Worm (Caenorhabditis elegans) whole organism, L4/young adult: Measurements from ENCODE around the gene zipt-7.2.

Source experiments
- W03F9.2 ChIP-seq: fragments of 150-350 bp; optimal IDR thresholded peaks from 2 replicates; lab custom pipeline; 2014; ENCODE audit warnings: missing biosample characterization, missing genetic modification characterization
- dao-5 ChIP-seq: sonication (generic microtip); optimal IDR thresholded peaks from 2 replicates; lab custom pipeline; 2016; ENCODE audit warnings: missing genotype, missing genetic modification characterization, moderate library complexity, missing compliant biosample characterization
- him-1 ChIP-seq: sonication (generic microtip); optimal IDR thresholded peaks from 2 replicates; lab custom pipeline; 2016; ENCODE audit warnings: missing genotype, missing genetic modification reagents, missing genetic modification characterization, missing compliant biosample characterization

- TF ChIP-seq W03F9.2 (tag; lab: Kevin White, UChicago), result no peak
- no peak for TF ChIP-seq him-1 (tag; lab: Kevin White, UChicago)
- no peak for TF ChIP-seq dao-5 (tag; lab: Kevin White, UChicago)
Measured at ce11 chrX:15547896-15548295, 40.2 kb upstream of the zipt-7.2 start.
